Fruit fly (Drosophila melanogaster): ENCODE data around the gene CG11854.
A peak's percentile ranks its signal among the peaks of the same experiment; 100 is the strongest.

CG11854 gene

DNA sequence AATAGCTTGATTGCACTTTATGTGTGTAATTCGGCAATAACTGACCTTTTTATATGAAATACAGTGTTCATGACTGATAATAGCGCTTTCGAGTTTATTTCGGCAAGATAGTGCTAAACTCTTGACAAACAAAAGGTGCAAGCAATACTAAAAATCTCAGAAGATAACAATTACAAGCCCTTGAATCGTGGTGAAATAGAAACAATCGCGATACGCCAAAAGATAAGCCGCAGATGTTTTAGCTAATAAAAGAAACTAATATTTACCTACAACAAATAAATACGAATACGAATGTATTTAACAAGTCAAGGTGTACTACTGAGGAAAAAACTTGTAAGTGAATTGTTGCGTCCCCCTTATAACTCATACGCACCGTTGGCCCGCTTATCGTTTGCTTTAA lies 33.5 kb downstream of the CG11854 start (continued):
- TF ChIP-seq CG9817 (tag; optimal IDR thresholded peaks at IDR 0.05) = peak; percentile 26
- no peak for TF ChIP-seq Dll (GFP tag; IDR thresholded peaks at IDR 0.05; ENCODE audit: partially characterized antibody)
- no peak for TF ChIP-seq CG6854 (GFP tag; optimal IDR thresholded peaks at IDR 0.05)
- no peak for TF ChIP-seq Jarid2 (GFP tag; optimal IDR thresholded peaks at IDR 0.05)
- TF ChIP-seq luna (GFP tag; optimal IDR thresholded peaks at IDR 0.05) = no peak
- TF ChIP-seq knrl (GFP tag; IDR thresholded peaks at IDR 0.05; ENCODE audit: partially characterized antibody) = no peak
- TF ChIP-seq CG18011 (GFP tag; optimal IDR thresholded peaks at IDR 0.05) = no peak
- no peak for TF ChIP-seq Ptx1 (GFP tag; IDR thresholded peaks at IDR 0.05)
- no peak for TF ChIP-seq her (GFP tag; optimal IDR thresholded peaks at IDR 0.05)
- TF ChIP-seq klu (GFP tag; IDR thresholded peaks at IDR 0.05) = no peak
- TF ChIP-seq Rfx (GFP tag; IDR thresholded peaks at IDR 0.05) = no peak; the same call in 1 of the 2 replicates
- TF ChIP-seq CG11723 (GFP tag; optimal IDR thresholded peaks at IDR 0.05) = no peak
- TF ChIP-seq prd (optimal IDR thresholded peaks at IDR 0.05) = no peak
- no peak for TF ChIP-seq prd (GFP tag; IDR thresholded peaks at IDR 0.05)
- no peak for TF ChIP-seq eve (GFP tag; optimal IDR thresholded peaks at IDR 0.05)
- no peak for TF ChIP-seq CG8089 (GFP tag; optimal IDR thresholded peaks at IDR 0.05)
- TF ChIP-seq CG7963 (GFP tag; IDR thresholded peaks at IDR 0.05; ENCODE audit: partially characterized antibody) = no peak
- no peak for TF ChIP-seq CG8290 (GFP tag; optimal IDR thresholded peaks at IDR 0.05)
- TF ChIP-seq CG8290 (tag; optimal IDR thresholded peaks at IDR 0.05) = no peak
- TF ChIP-seq TFAM (GFP tag; optimal IDR thresholded peaks at IDR 0.05) = no peak
- no peak for TF ChIP-seq CG6791 (GFP tag; IDR thresholded peaks at IDR 0.05; ENCODE audit: partially characterized antibody)
- TF ChIP-seq CG11085 (GFP tag; IDR thresholded peaks at IDR 0.05) = no peak
- no peak for TF ChIP-seq pros (GFP tag; optimal IDR thresholded peaks at IDR 0.05)
- no peak for TF ChIP-seq HLH54F (GFP tag; optimal IDR thresholded peaks at IDR 0.05)
- TF ChIP-seq nerfin-1 (tag; optimal IDR thresholded peaks at IDR 0.05) = no peak
- no peak for TF ChIP-seq MBD-R2 (GFP tag; IDR thresholded peaks at IDR 0.05)
- TF ChIP-seq mirr (GFP tag; optimal IDR thresholded peaks at IDR 0.05) = peak; percentile 69
- no peak for TF ChIP-seq CG15601 (tag; optimal IDR thresholded peaks at IDR 0.05)
- TF ChIP-seq CG34376 (GFP tag; optimal IDR thresholded peaks at IDR 0.05) = peak; percentile 47
- TF ChIP-seq ranshi (GFP tag; IDR thresholded peaks at IDR 0.05) = no peak
- TF ChIP-seq Nf-YA (GFP tag; IDR thresholded peaks at IDR 0.05) = no peak
- TF ChIP-seq cad (GFP tag; optimal IDR thresholded peaks at IDR 0.05) = no peak
- no peak for TF ChIP-seq Xrp1 (GFP tag; IDR thresholded peaks at IDR 0.05)
- TF ChIP-seq CG12391 (tag; optimal IDR thresholded peaks at IDR 0.05) = no peak
- no peak for TF ChIP-seq CG16813 (GFP tag; IDR thresholded peaks at IDR 0.05; ENCODE audit: partially characterized antibody)
- TF ChIP-seq trem (tag; optimal IDR thresholded peaks at IDR 0.05) = no peak
- TF ChIP-seq Sox102F (GFP tag; optimal IDR thresholded peaks at IDR 0.05) = no peak
- TF ChIP-seq danr (GFP tag; IDR thresholded peaks at IDR 0.05) = no peak
- TF ChIP-seq Trl (optimal IDR thresholded peaks at IDR 0.05) = no peak
- no peak for TF ChIP-seq Trl (GFP tag; optimal IDR thresholded peaks at IDR 0.05)
- TF ChIP-seq CG3065 (GFP tag; optimal IDR thresholded peaks at IDR 0.05) = no peak
- TF ChIP-seq CG43689 (GFP tag; IDR thresholded peaks at IDR 0.05) = no peak
- TF ChIP-seq CG1792 (GFP tag; optimal IDR thresholded peaks at IDR 0.05) = no peak
- TF ChIP-seq CG17328 (GFP tag; IDR thresholded peaks at IDR 0.05) = no peak
- no peak for TF ChIP-seq cato (GFP tag; optimal IDR thresholded peaks at IDR 0.05; ENCODE audit: borderline replicate concordance)
- TF ChIP-seq CG17568 (GFP tag; optimal IDR thresholded peaks at IDR 0.05) = peak; percentile 58
- peak; percentile 81 for TF ChIP-seq lab (GFP tag; optimal IDR thresholded peaks at IDR 0.05)
- no peak for TF ChIP-seq pfk (GFP tag; optimal IDR thresholded peaks at IDR 0.05)
- TF ChIP-seq bcd (GFP tag; optimal IDR thresholded peaks at IDR 0.05) = no peak
- no peak for TF ChIP-seq hbn (GFP tag; IDR thresholded peaks at IDR 0.05; ENCODE audit: partially characterized antibody)
- no peak for TF ChIP-seq Vsx1 (GFP tag; optimal IDR thresholded peaks at IDR 0.05)
- no peak for TF ChIP-seq CG18764 (GFP tag; optimal IDR thresholded peaks at IDR 0.05)
